Worm (Caenorhabditis elegans) whole organism, young adult: ENCODE data around the gene ZC250.4.

ENCODE experiments used
- atf-7 ChIP-seq: sonication (generic microtip); optimal IDR thresholded peaks from 2 replicates; lab custom pipeline; 2017; ENCODE audit warnings: mild to moderate bottlenecking, missing genetic modification characterization, missing compliant biosample characterization
- bed-2 ChIP-seq: fragments of 200-800 bp; sonication (Bioruptor generic); IDR thresholded peaks from 2 replicates; pipeline ENCODE4 v1.3.6; 2022; ENCODE audit warnings: missing genetic modification reagents, missing genetic modification characterization, missing compliant biosample characterization
- ceh-91 ChIP-seq: fragments of 200-800 bp; sonication (Bioruptor generic); IDR thresholded peaks from 2 replicates; pipeline ENCODE4 v1.3.6; 2022; ENCODE audit warnings: missing genetic modification reagents, missing genetic modification characterization, missing compliant biosample characterization
- dpl-1 ChIP-seq: fragments of 150-350 bp; optimal IDR thresholded peaks from 2 replicates; lab custom pipeline; 2014; ENCODE audit warnings: missing biosample characterization, missing genetic modification reagents, missing genetic modification characterization
- egl-18 ChIP-seq: fragments of 200-800 bp; sonication (Bioruptor generic); IDR thresholded peaks from 2 replicates; pipeline ENCODE4 v1.3.6; 2022; ENCODE audit warnings: missing genetic modification reagents, missing genetic modification characterization, missing compliant biosample characterization
- let-526 ChIP-seq: fragments of 200-800 bp; sonication (Bioruptor generic); IDR thresholded peaks from 2 replicates; pipeline ENCODE4 v1.3.6; 2022; ENCODE audit warnings: missing genetic modification reagents, missing genetic modification characterization, missing compliant biosample characterization
- let-607 ChIP-seq, 2 experiments: fragments of 200-800 bp in 1 of 2; sonication (Bioruptor generic) in 1 of 2; sonication (generic microtip) in 1 of 2; optimal IDR thresholded peaks; 2 replicates each; lab custom pipeline; 2016 to 2018; ENCODE audit warnings: mild to moderate bottlenecking in 2 of 2, missing compliant biosample characterization in 2 of 2, missing genetic modification characterization in 2 of 2, moderate library complexity in 2 of 2, missing genotype in 1 of 2
- tbp1 ChIP-seq: fragments of 200-800 bp; sonication (Bioruptor generic); optimal IDR thresholded peaks from 2 replicates; lab custom pipeline; 2018; ENCODE audit warnings: mild to moderate bottlenecking, missing genetic modification characterization, missing compliant biosample characterization

DNA sequence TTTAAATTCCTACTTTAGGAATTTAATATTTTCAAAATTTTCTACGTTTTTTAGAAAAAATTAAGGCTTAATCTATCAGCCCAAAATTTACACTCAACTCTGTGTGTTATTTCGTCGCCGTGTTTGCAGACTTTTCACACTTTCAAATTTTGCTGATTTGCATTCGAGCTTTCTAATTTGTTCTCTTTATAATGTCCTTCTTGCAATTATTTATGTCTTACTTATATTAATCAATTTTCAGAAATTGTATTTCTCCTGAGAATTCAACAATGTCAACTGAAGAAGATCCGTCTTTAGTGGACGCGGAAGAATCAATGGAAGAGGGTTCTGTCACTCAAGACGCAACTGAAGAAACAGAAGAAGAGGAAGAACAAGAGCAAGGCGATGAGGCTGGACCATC, 13.7 kb upstream of the ZC250.4 start, which contains the start of gene let-418:
- TF ChIP-seq let-526 (GFP tag; lab: Robert Waterston, UW) = no peak
- no peak for TF ChIP-seq tbp1 (GFP tag; lab: Kevin White, UChicago)
- no peak for TF ChIP-seq bed-2
- no peak for TF ChIP-seq let-607 (tag; optimal IDR thresholded peaks at IDR 0.05; lab: Kevin White, UChicago)
- TF ChIP-seq egl-18 (GFP tag; lab: Robert Waterston, UW) = no peak
- TF ChIP-seq dpl-1 (GFP tag; lab: Kevin White, UChicago) = no peak
- no peak for TF ChIP-seq ceh-91 (GFP tag; lab: Robert Waterston, UW)
- TF ChIP-seq atf-7 = no peak
